Fruit fly (Drosophila melanogaster) whole organism, prepupa: ENCODE measurements around the gene Gad1.

ENCODE experiments used
- Blimp-1 ChIP-seq: fragments of 200-800 bp; sonication (Bioruptor generic); optimal IDR thresholded peaks from 3 replicates; lab custom pipeline; 2017; ENCODE audit warnings: missing biosample characterization, missing genetic modification characterization, mild to moderate bottlenecking, moderate library complexity, missing genetic modification reagents
- CG10631 ChIP-seq: fragments of 200-800 bp; sonication (Bioruptor generic); optimal IDR thresholded peaks from 2 replicates; lab custom pipeline; 2016; ENCODE audit warnings: missing biosample characterization, missing genetic modification characterization
- CG10669 ChIP-seq: fragments of 200-800 bp; sonication (Bioruptor generic); optimal IDR thresholded peaks from 3 replicates; lab custom pipeline; 2018; ENCODE audit warnings: missing biosample characterization, mild to moderate bottlenecking, missing genetic modification characterization, moderate library complexity
- CG11294 ChIP-seq: fragments of 200-800 bp; sonication (Bioruptor generic); IDR thresholded peaks from 2 replicates; pipeline ENCODE4 v1.3.6; 2022; ENCODE audit warnings: missing biosample characterization, missing genetic modification characterization
- CG11762 ChIP-seq: fragments of 200-800 bp; sonication (Bioruptor generic); optimal IDR thresholded peaks from 3 replicates; lab custom pipeline; 2016; ENCODE audit warnings: missing biosample characterization, missing genetic modification characterization; ENCODE audit not compliant: insufficient read depth
- CG11902 ChIP-seq: fragments of 200-800 bp; sonication (Bioruptor generic); optimal IDR thresholded peaks from 3 replicates; lab custom pipeline; 2016; ENCODE audit warnings: missing biosample characterization, missing genetic modification characterization
- CG15336 ChIP-seq: fragments of 200-800 bp; sonication (Bioruptor generic); IDR thresholded peaks from 2 replicates; pipeline ENCODE4 v1.3.6; 2022; ENCODE audit warnings: missing biosample characterization, missing genetic modification characterization
- CG1621 ChIP-seq: fragments of 200-800 bp; sonication (Bioruptor generic); optimal IDR thresholded peaks from 3 replicates; lab custom pipeline; 2018; ENCODE audit warnings: missing biosample characterization, mild to moderate bottlenecking, missing genetic modification characterization
- CG16779 ChIP-seq: fragments of 200-800 bp; sonication (Bioruptor generic); optimal IDR thresholded peaks from 3 replicates; lab custom pipeline; 2017; ENCODE audit warnings: missing biosample characterization, mild to moderate bottlenecking, missing genetic modification characterization
- CG3032 ChIP-seq: fragments of 200-800 bp; optimal IDR thresholded peaks from 2 replicates; lab custom pipeline; 2019; ENCODE audit warnings: missing biosample characterization, mild to moderate bottlenecking, missing genetic modification characterization, moderate library complexity
- CG31627 ChIP-seq: fragments of 200-800 bp; sonication (Bioruptor generic); optimal IDR thresholded peaks from 3 replicates; lab custom pipeline; 2016; ENCODE audit warnings: missing biosample characterization, missing genetic modification characterization
- CG32006 ChIP-seq: fragments of 200-800 bp; sonication (Bioruptor generic); optimal IDR thresholded peaks from 3 replicates; lab custom pipeline; 2017; ENCODE audit warnings: missing biosample characterization, mild to moderate bottlenecking, missing genetic modification characterization
- CG34406 ChIP-seq: fragments of 200-800 bp; sonication (Bioruptor generic); optimal IDR thresholded peaks from 3 replicates; lab custom pipeline; 2016; ENCODE audit warnings: missing biosample characterization, missing genetic modification characterization
- CG4318 ChIP-seq: fragments of 200-800 bp; sonication (Bioruptor generic); optimal IDR thresholded peaks from 3 replicates; lab custom pipeline; 2017; ENCODE audit warnings: missing biosample characterization, mild to moderate bottlenecking, missing genetic modification characterization
- CG6163 ChIP-seq: fragments of 200-800 bp; sonication (Bioruptor generic); IDR thresholded peaks from 3 replicates; pipeline ENCODE4 v1.3.6; 2022; ENCODE audit warnings: missing biosample characterization, missing genetic modification characterization
- CG6808 ChIP-seq: fragments of 200-800 bp; sonication (Bioruptor generic); optimal IDR thresholded peaks from 3 replicates; lab custom pipeline; 2017; ENCODE audit warnings: missing biosample characterization, missing genetic modification characterization, mild to moderate bottlenecking, moderate library complexity, missing genetic modification reagents
- CG6854 ChIP-seq: fragments of 200-800 bp; sonication (Bioruptor generic); optimal IDR thresholded peaks from 2 replicates; lab custom pipeline; 2017; ENCODE audit warnings: missing biosample characterization, mild to moderate bottlenecking, missing genetic modification characterization
- CG8119 ChIP-seq: fragments of 200-800 bp; sonication (Bioruptor generic); IDR thresholded peaks from 3 replicates; pipeline ENCODE4 v1.3.6; 2022; ENCODE audit warnings: missing biosample characterization, missing genetic modification characterization
- CG8632 ChIP-seq: fragments of 200-800 bp; sonication (Bioruptor generic); optimal IDR thresholded peaks from 3 replicates; lab custom pipeline; 2016; ENCODE audit warnings: missing biosample characterization, missing genetic modification characterization
- CG9139 ChIP-seq: fragments of 200-800 bp; sonication (Bioruptor generic); optimal IDR thresholded peaks from 3 replicates; lab custom pipeline; 2017; ENCODE audit warnings: missing biosample characterization, mild to moderate bottlenecking, missing genetic modification characterization
- Eip75B ChIP-seq: fragments of 200-800 bp; sonication (Bioruptor generic); optimal IDR thresholded peaks from 3 replicates; lab custom pipeline; 2016; ENCODE audit warnings: missing biosample characterization, missing genetic modification characterization
- Eip78C ChIP-seq: fragments of 200-800 bp; sonication (Bioruptor generic); peaks from one replicate; lab custom pipeline; 2016; ENCODE audit warnings: missing biosample characterization, missing genetic modification characterization
- Eip93F ChIP-seq: fragments of 200-800 bp; sonication (Bioruptor generic); optimal IDR thresholded peaks from 2 replicates; lab custom pipeline; 2016; ENCODE audit warnings: missing biosample characterization, mild to moderate bottlenecking, missing genetic modification characterization
- Ets21C ChIP-seq: fragments of 200-800 bp; sonication (Bioruptor generic); optimal IDR thresholded peaks from 3 replicates; lab custom pipeline; 2016; ENCODE audit warnings: missing biosample characterization, missing genetic modification characterization
- Ets96B ChIP-seq: fragments of 200-800 bp; optimal IDR thresholded peaks from 2 replicates; lab custom pipeline; 2019; ENCODE audit warnings: missing biosample characterization, mild to moderate bottlenecking, missing genetic modification characterization, moderate library complexity
- Hr38 ChIP-seq: sonication (Bioruptor generic); optimal IDR thresholded peaks from 2 replicates; lab custom pipeline; 2016; ENCODE audit warnings: missing biosample characterization, missing genetic modification characterization
- Hr39 ChIP-seq: fragments of 200-800 bp; sonication (Bioruptor generic); optimal IDR thresholded peaks from 2 replicates; lab custom pipeline; 2016; ENCODE audit warnings: missing biosample characterization, missing genetic modification characterization
- Hr4 ChIP-seq: fragments of 200-800 bp; sonication (Bioruptor generic); optimal IDR thresholded peaks from 3 replicates; lab custom pipeline; 2016; ENCODE audit warnings: missing biosample characterization, missing genetic modification characterization
- Met ChIP-seq: fragments of 200-800 bp; sonication (Bioruptor generic); optimal IDR thresholded peaks from 3 replicates; lab custom pipeline; 2016; ENCODE audit warnings: missing biosample characterization, missing genetic modification characterization
- OdsH ChIP-seq: fragments of 200-800 bp; sonication (Bioruptor generic); optimal IDR thresholded peaks from 3 replicates; lab custom pipeline; 2016; ENCODE audit warnings: missing biosample characterization, missing genetic modification characterization
- Smox ChIP-seq: fragments of 200-800 bp; sonication (Bioruptor generic); optimal IDR thresholded peaks from 3 replicates; lab custom pipeline; 2016; ENCODE audit warnings: missing biosample characterization, missing genetic modification characterization
- Sox102F ChIP-seq: fragments of 200-800 bp; sonication (Bioruptor generic); optimal IDR thresholded peaks from 2 replicates; lab custom pipeline; 2016; ENCODE audit warnings: missing biosample characterization, mild to moderate bottlenecking, missing genetic modification characterization
- Sox14 ChIP-seq: fragments of 200-800 bp; sonication (Bioruptor generic); optimal IDR thresholded peaks from 3 replicates; lab custom pipeline; 2016; ENCODE audit warnings: missing biosample characterization, missing genetic modification characterization
- Sox15 ChIP-seq: fragments of 200-800 bp; sonication (Bioruptor generic); optimal IDR thresholded peaks from 3 replicates; lab custom pipeline; 2016; ENCODE audit warnings: missing biosample characterization, missing genetic modification characterization
- achi ChIP-seq: fragments of 200-800 bp; sonication (Bioruptor generic); optimal IDR thresholded peaks from 3 replicates; lab custom pipeline; 2016; ENCODE audit warnings: missing biosample characterization, missing genetic modification characterization
- acj6 ChIP-seq: fragments of 200-800 bp; sonication (Bioruptor generic); optimal IDR thresholded peaks from 3 replicates; lab custom pipeline; 2016; ENCODE audit warnings: missing biosample characterization, missing genetic modification characterization
- cyc ChIP-seq: fragments of 200-800 bp; sonication (Bioruptor generic); optimal IDR thresholded peaks from 3 replicates; lab custom pipeline; 2016; ENCODE audit warnings: missing biosample characterization, missing genetic modification characterization
- dac ChIP-seq: fragments of 200-800 bp; sonication (Bioruptor generic); optimal IDR thresholded peaks from 2 replicates; lab custom pipeline; 2017; ENCODE audit warnings: missing biosample characterization, mild to moderate bottlenecking, missing genetic modification characterization
- eg ChIP-seq: fragments of 200-800 bp; sonication (Bioruptor generic); IDR thresholded peaks from 3 replicates; pipeline ENCODE4 v1.3.6; 2022; ENCODE audit warnings: missing biosample characterization, missing genetic modification characterization
- esn ChIP-seq: fragments of 200-800 bp; sonication (Bioruptor generic); optimal IDR thresholded peaks from 2 replicates; lab custom pipeline; 2016; ENCODE audit warnings: missing biosample characterization, mild to moderate bottlenecking, missing genetic modification characterization, moderate library complexity
- fd85E ChIP-seq: fragments of 200-800 bp; sonication (Bioruptor generic); optimal IDR thresholded peaks from 3 replicates; lab custom pipeline; 2016; ENCODE audit warnings: missing biosample characterization, missing genetic modification characterization
- fkh ChIP-seq: fragments of 200-800 bp; sonication (Bioruptor generic); optimal IDR thresholded peaks from 3 replicates; lab custom pipeline; 2017; ENCODE audit warnings: missing biosample characterization, mild to moderate bottlenecking, missing genetic modification characterization, moderate library complexity
- lz ChIP-seq: fragments of 200-800 bp; sonication (Bioruptor generic); optimal IDR thresholded peaks from 3 replicates; lab custom pipeline; 2016; ENCODE audit warnings: missing biosample characterization, missing genetic modification characterization
- pdm3 ChIP-seq: fragments of 200-800 bp; sonication (Bioruptor generic); optimal IDR thresholded peaks from 3 replicates; lab custom pipeline; 2016; ENCODE audit warnings: missing biosample characterization, missing genetic modification characterization
- spab ChIP-seq: fragments of 200-800 bp; sonication (Bioruptor generic); optimal IDR thresholded peaks from 2 replicates; lab custom pipeline; 2017; ENCODE audit warnings: missing biosample characterization, mild to moderate bottlenecking, missing genetic modification characterization, missing genetic modification reagents
- svp ChIP-seq: fragments of 200-800 bp; sonication (Bioruptor generic); peaks from one replicate; lab custom pipeline; 2016; ENCODE audit warnings: missing biosample characterization, missing genetic modification characterization
- topi ChIP-seq: fragments of 200-800 bp; sonication (Bioruptor generic); optimal IDR thresholded peaks from 3 replicates; lab custom pipeline; 2016; ENCODE audit warnings: missing biosample characterization, missing genetic modification characterization
- vri ChIP-seq: fragments of 200-800 bp; sonication (Bioruptor generic); optimal IDR thresholded peaks from 3 replicates; lab custom pipeline; 2016; ENCODE audit warnings: missing biosample characterization, mild to moderate bottlenecking, missing genetic modification characterization

Gad1 gene

dm6 chr3L:4059293-4059820, 29.2 kb downstream of the Gad1 start, which contains the start of gene Ugt305A1:
Gene Ugt305A1 (plus strand): TSS chr3L:4059770.
- TF ChIP-seq Hr4 (peak; percentile 13), Blimp-1 (GFP tag; lab: Kevin White, UChicago) (no peak), CG15336 (GFP tag; lab: Robert Waterston, UW) (peak; percentile 38; the same call in 1 of the 2 replicates), acj6 (GFP tag; lab: Kevin White, UChicago) (no peak), pdm3 (GFP tag; lab: Kevin White, UChicago) (no peak), achi (GFP tag; lab: Kevin White, UChicago) (peak; percentile 17), eg (no peak), CG6808 (GFP tag; lab: Kevin White, UChicago) (no peak), CG1621 (tag; lab: Kevin White, UChicago) (no peak), Hr39 (GFP tag; lab: Kevin White, UChicago) (no peak), svp (GFP tag; lab: Kevin White, UChicago) (peak; percentile 14), CG8119 (GFP tag; lab: Robert Waterston, UW) (peak; percentile 29; the same call in 1 of the 3 replicates)
- TF ChIP-seq, all 60 proteins: peak for 5

DNA sequence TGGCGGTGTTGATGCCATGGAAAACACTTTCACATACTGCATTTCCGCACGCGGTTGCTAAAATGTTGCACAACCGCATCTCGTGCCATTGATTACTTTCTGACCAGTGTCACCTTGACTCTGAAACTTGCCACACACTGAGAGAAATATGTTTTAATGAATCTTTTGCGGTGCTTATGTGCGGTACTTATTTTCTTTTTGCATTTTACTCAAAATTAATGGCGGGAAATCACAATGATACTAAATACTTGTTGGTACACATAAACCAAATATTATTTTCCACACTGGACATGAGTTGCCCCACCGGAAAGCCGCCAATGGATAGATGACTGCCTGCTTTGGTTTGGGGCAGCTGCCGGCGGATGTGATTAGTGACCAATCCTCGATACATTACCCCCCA, 31.7 kb downstream of the Gad1 start:
- TF ChIP-seq acj6 (GFP tag; lab: Kevin White, UChicago) (no peak), Eip78C (GFP tag; lab: Kevin White, UChicago) (peak; percentile 72), CG6854 (GFP tag; lab: Kevin White, UChicago) (no peak), Sox102F (GFP tag; lab: Kevin White, UChicago) (no peak), achi (GFP tag; lab: Kevin White, UChicago) (no peak), fd85E (GFP tag; lab: Kevin White, UChicago) (no peak), Sox15 (GFP tag; lab: Kevin White, UChicago) (no peak), CG6808 (GFP tag; lab: Kevin White, UChicago) (no peak), pdm3 (GFP tag; lab: Kevin White, UChicago) (no peak), CG34406 (GFP tag; lab: Kevin White, UChicago) (no peak), CG31627 (GFP tag; lab: Kevin White, UChicago) (no peak), Met (GFP tag; lab: Kevin White, UChicago) (no peak), Hr38 (GFP tag; lab: Kevin White, UChicago) (no peak), Ets21C (GFP tag; lab: Kevin White, UChicago) (no peak), topi (GFP tag; lab: Kevin White, UChicago) (no peak), lz (GFP tag; lab: Kevin White, UChicago) (no peak), CG16779 (tag; lab: Kevin White, UChicago) (no peak), esn (GFP tag; lab: Kevin White, UChicago) (no peak), Hr4 (peak; percentile 63), Blimp-1 (GFP tag; lab: Kevin White, UChicago) (no peak), CG1621 (tag; lab: Kevin White, UChicago) (no peak), CG10631 (GFP tag; lab: Kevin White, UChicago) (no peak), CG15336 (GFP tag; lab: Robert Waterston, UW) (peak; percentile 46), svp (GFP tag; lab: Kevin White, UChicago) (peak; percentile 6), cyc (no peak), fkh (GFP tag; lab: Kevin White, UChicago) (no peak), CG32006 (GFP tag; lab: Kevin White, UChicago) (peak; percentile 47), Hr39 (GFP tag; lab: Kevin White, UChicago) (no peak), spab (GFP tag; lab: Kevin White, UChicago) (no peak), CG11762 (no peak), Ets96B (tag; lab: Kevin White, UChicago) (no peak), Eip93F (GFP tag; lab: Kevin White, UChicago) (no peak), vri (GFP tag; lab: Kevin White, UChicago) (no peak), CG6163 (GFP tag; lab: Robert Waterston, UW) (peak; percentile 41; the same call in 1 of the 3 replicates), CG8632 (GFP tag; lab: Kevin White, UChicago) (no peak), CG11902 (GFP tag; lab: Kevin White, UChicago) (no peak), CG8119 (GFP tag; lab: Robert Waterston, UW) (peak; percentile 34; the same call in 2 of the 3 replicates), Smox (GFP tag; lab: Kevin White, UChicago) (no peak), CG11294 (GFP tag; lab: Robert Waterston, UW) (no peak), CG3032 (tag; lab: Kevin White, UChicago) (no peak), Sox14 (GFP tag; lab: Kevin White, UChicago) (no peak), CG9139 (no peak), CG4318 (GFP tag; lab: Kevin White, UChicago) (no peak), Eip75B (GFP tag; lab: Kevin White, UChicago) (no peak), eg (peak; percentile 40; the same call in 1 of the 3 replicates), CG10669 (no peak), dac (GFP tag; lab: Kevin White, UChicago) (no peak), OdsH (GFP tag; lab: Kevin White, UChicago) (no peak)
